Worm (Caenorhabditis elegans) whole organism, young adult: ENCODE measurements around the gene F19G12.1.

Experiments
- B0035.1 ChIP-seq: sonication (generic microtip); optimal IDR thresholded peaks from 2 replicates; lab custom pipeline; 2016; ENCODE audit warnings: missing genetic modification characterization, mild to moderate bottlenecking, missing compliant biosample characterization, missing genotype, missing genetic modification reagents
- B0261.1 ChIP-seq: sonication (generic microtip); optimal IDR thresholded peaks from 2 replicates; lab custom pipeline; 2016; ENCODE audit warnings: mild to moderate bottlenecking, missing genetic modification characterization, moderate library complexity, missing compliant biosample characterization
- C06A6.2 ChIP-seq: fragments of 200-800 bp; sonication (Bioruptor generic); conservative IDR thresholded peaks from 2 replicates; pipeline ENCODE4 v1.3.6; 2022; ENCODE audit warnings: missing genetic modification characterization, missing compliant biosample characterization
- C17E4.6 ChIP-seq: fragments of 200-800 bp; sonication (Bioruptor generic); IDR thresholded peaks from 2 replicates; pipeline ENCODE4 v1.3.6; 2022; ENCODE audit warnings: missing genetic modification reagents, missing genetic modification characterization, missing compliant biosample characterization
- F10E7.11 ChIP-seq: sonication (generic microtip); optimal IDR thresholded peaks from 2 replicates; lab custom pipeline; 2017; ENCODE audit warnings: mild to moderate bottlenecking, missing genetic modification characterization, moderate library complexity, missing compliant biosample characterization
- F39B2.1 ChIP-seq: fragments of 200-800 bp; sonication (Bioruptor generic); IDR thresholded peaks from 2 replicates; pipeline ENCODE4 v1.3.6; 2022; ENCODE audit warnings: missing genetic modification reagents, missing genetic modification characterization, missing compliant biosample characterization
- F57C9.4 ChIP-seq: sonication (generic microtip); optimal IDR thresholded peaks from 2 replicates; lab custom pipeline; 2017; ENCODE audit warnings: mild to moderate bottlenecking, missing genetic modification characterization, missing compliant biosample characterization
- K11D2.4 ChIP-seq: fragments of 200-800 bp; sonication (Bioruptor generic); IDR thresholded peaks from 2 replicates; pipeline ENCODE4 v1.3.6; 2022; ENCODE audit warnings: missing genetic modification reagents, missing genetic modification characterization, missing compliant biosample characterization
- K12H6.12 ChIP-seq: fragments of 200-800 bp; sonication (Bioruptor generic); optimal IDR thresholded peaks from 2 replicates; lab custom pipeline; 2018; ENCODE audit warnings: mild to moderate bottlenecking, missing genetic modification characterization, missing compliant biosample characterization
- Y56A3A.18 ChIP-seq: fragments of 200-800 bp; sonication (Bioruptor generic); IDR thresholded peaks from 2 replicates; pipeline ENCODE4 v1.3.6; 2022; ENCODE audit warnings: missing genetic modification reagents, missing genetic modification characterization, missing compliant biosample characterization
- Y95B8A.8 ChIP-seq: fragments of 200-800 bp; sonication (Bioruptor generic); IDR thresholded peaks from 2 replicates; pipeline ENCODE4 v1.3.6; 2022; ENCODE audit warnings: missing genetic modification reagents, missing genetic modification characterization, missing compliant biosample characterization
- ZK185.1 ChIP-seq: sonication (generic microtip); optimal IDR thresholded peaks from 2 replicates; lab custom pipeline; 2016; ENCODE audit warnings: mild to moderate bottlenecking, missing genetic modification characterization, missing compliant biosample characterization; ENCODE audit not compliant: poor library complexity, severe bottlenecking
- akir-1 ChIP-seq: fragments of 200-800 bp; sonication (Bioruptor generic); optimal IDR thresholded peaks from 2 replicates; lab custom pipeline; 2018; ENCODE audit warnings: mild to moderate bottlenecking, missing genetic modification characterization, moderate library complexity, missing compliant biosample characterization
- aptf-3 ChIP-seq: fragments of 200-800 bp; sonication (Bioruptor generic); IDR thresholded peaks from 2 replicates; pipeline ENCODE4 v1.3.6; 2022; ENCODE audit warnings: missing genetic modification characterization, missing compliant biosample characterization
- attf-5 ChIP-seq: fragments of 200-800 bp; sonication (Bioruptor generic); optimal IDR thresholded peaks from 2 replicates; lab custom pipeline; 2018; ENCODE audit warnings: mild to moderate bottlenecking, missing genetic modification characterization, missing compliant biosample characterization
- bed-2 ChIP-seq: fragments of 200-800 bp; sonication (Bioruptor generic); IDR thresholded peaks from 2 replicates; pipeline ENCODE4 v1.3.6; 2022; ENCODE audit warnings: missing genetic modification reagents, missing genetic modification characterization, missing compliant biosample characterization
- ceh-100 ChIP-seq: fragments of 200-800 bp; sonication (Bioruptor generic); IDR thresholded peaks from 2 replicates; pipeline ENCODE4 v1.3.6; 2022; ENCODE audit warnings: missing genetic modification reagents, missing genetic modification characterization, missing compliant biosample characterization
- ceh-27 ChIP-seq: fragments of 200-800 bp; sonication (Bioruptor generic); optimal IDR thresholded peaks from 2 replicates; lab custom pipeline; 2018; ENCODE audit warnings: mild to moderate bottlenecking, missing genetic modification characterization, moderate library complexity, missing compliant biosample characterization
- ceh-58 ChIP-seq: fragments of 200-800 bp; sonication (Bioruptor generic); IDR thresholded peaks from 2 replicates; pipeline ENCODE4 v1.3.6; 2022; ENCODE audit warnings: missing genetic modification characterization, missing compliant biosample characterization
- chd-7 ChIP-seq: sonication (generic microtip); optimal IDR thresholded peaks from 2 replicates; lab custom pipeline; 2016; ENCODE audit warnings: mild to moderate bottlenecking, missing genetic modification characterization, moderate library complexity, missing compliant biosample characterization
- die-1 ChIP-seq: sonication (generic microtip); optimal IDR thresholded peaks from 2 replicates; lab custom pipeline; 2016; ENCODE audit warnings: missing genotype, mild to moderate bottlenecking, missing genetic modification characterization, missing compliant biosample characterization
- dox-1 ChIP-seq: fragments of 200-800 bp; sonication (Bioruptor generic); IDR thresholded peaks from 2 replicates; pipeline ENCODE4 v1.3.6; 2022; ENCODE audit warnings: missing genetic modification reagents, missing genetic modification characterization, missing compliant biosample characterization
- dpff-1 ChIP-seq: sonication (generic microtip); optimal IDR thresholded peaks from 2 replicates; lab custom pipeline; 2017; ENCODE audit warnings: mild to moderate bottlenecking, missing genetic modification characterization, missing compliant biosample characterization
- efl-1 ChIP-seq: fragments of 150-350 bp; optimal IDR thresholded peaks from 2 replicates; lab custom pipeline; 2014; ENCODE audit warnings: missing biosample characterization, missing genetic modification reagents, missing genetic modification characterization
- egl-44 ChIP-seq: fragments of 200-800 bp; sonication (Bioruptor generic); IDR thresholded peaks from 2 replicates; pipeline ENCODE4 v1.3.6; 2022; ENCODE audit warnings: missing genetic modification reagents, missing genetic modification characterization, missing compliant biosample characterization
- fkh-3 ChIP-seq: sonication (generic microtip); optimal IDR thresholded peaks from 2 replicates; lab custom pipeline; 2016; ENCODE audit warnings: mild to moderate bottlenecking, missing genetic modification characterization, missing compliant biosample characterization
- hlh-26 ChIP-seq: fragments of 200-800 bp; sonication (Bioruptor generic); conservative IDR thresholded peaks from 2 replicates; pipeline ENCODE4 v1.3.6; 2022; ENCODE audit warnings: missing genetic modification reagents, missing genetic modification characterization, missing compliant biosample characterization
- hmg-20 ChIP-seq: fragments of 200-800 bp; sonication (Bioruptor generic); IDR thresholded peaks from 2 replicates; pipeline ENCODE4 v1.3.6; 2022; ENCODE audit warnings: missing genetic modification reagents, missing genetic modification characterization, missing compliant biosample characterization
- hsf-1 ChIP-seq: fragments of 200-800 bp; sonication (Bioruptor generic); IDR thresholded peaks from 2 replicates; pipeline ENCODE4 v1.3.6; 2022; ENCODE audit warnings: missing genetic modification reagents, missing genetic modification characterization, missing compliant biosample characterization
- lag-1 ChIP-seq: fragments of 200-800 bp; sonication (Bioruptor generic); IDR thresholded peaks from 2 replicates; pipeline ENCODE4 v1.3.6; 2022; ENCODE audit warnings: missing genetic modification reagents, missing genetic modification characterization, missing compliant biosample characterization
- let-607 ChIP-seq, 2 experiments: fragments of 200-800 bp in 1 of 2; sonication (Bioruptor generic) in 1 of 2; sonication (generic microtip) in 1 of 2; optimal IDR thresholded peaks; 2 replicates each; lab custom pipeline; 2016 to 2018; ENCODE audit warnings: mild to moderate bottlenecking in 2 of 2, missing compliant biosample characterization in 2 of 2, missing genetic modification characterization in 2 of 2, moderate library complexity in 2 of 2, missing genotype in 1 of 2
- lin-54 ChIP-seq: fragments of 200-800 bp; sonication (Bioruptor generic); optimal IDR thresholded peaks from 2 replicates; lab custom pipeline; 2018; ENCODE audit warnings: mild to moderate bottlenecking, missing genetic modification characterization, missing compliant biosample characterization
- lsy-27 ChIP-seq: sonication (generic microtip); optimal IDR thresholded peaks from 2 replicates; lab custom pipeline; 2017; ENCODE audit warnings: missing genetic modification characterization, mild to moderate bottlenecking, missing compliant biosample characterization, antibody characterized with exemption, missing genotype, borderline replicate concordance; ENCODE audit not compliant: insufficient read depth
- madf-8 ChIP-seq: fragments of 200-800 bp; sonication (Bioruptor generic); conservative IDR thresholded peaks from 2 replicates; pipeline ENCODE4 v1.3.6; 2022; ENCODE audit warnings: missing genetic modification reagents, missing genetic modification characterization, missing compliant biosample characterization
- mxl-1 ChIP-seq: sonication (generic microtip); optimal IDR thresholded peaks from 2 replicates; lab custom pipeline; 2016; ENCODE audit warnings: missing genetic modification characterization, missing compliant biosample characterization
- nfyb-1 ChIP-seq: fragments of 200-800 bp; sonication (Bioruptor generic); IDR thresholded peaks from 2 replicates; pipeline ENCODE4 v1.3.6; 2022; ENCODE audit warnings: missing genetic modification reagents, missing genetic modification characterization, missing compliant biosample characterization
- nhr-179 ChIP-seq: sonication (generic microtip); optimal IDR thresholded peaks from 2 replicates; lab custom pipeline; 2016; ENCODE audit warnings: mild to moderate bottlenecking, missing genetic modification characterization, missing compliant biosample characterization
- pbrm-1 ChIP-seq: fragments of 200-800 bp; sonication (Bioruptor generic); IDR thresholded peaks from 2 replicates; pipeline ENCODE4 v1.3.6; 2022; ENCODE audit warnings: missing genetic modification reagents, missing genetic modification characterization, missing compliant biosample characterization
- pha-4 ChIP-seq: fragments of 150-350 bp; sonication (generic microtip); optimal IDR thresholded peaks from 2 replicates; lab custom pipeline; 2014; ENCODE audit warnings: missing biosample characterization, missing genetic modification reagents, missing genetic modification characterization
- sea-2 ChIP-seq: fragments of 200-800 bp; sonication (Bioruptor generic); IDR thresholded peaks from 2 replicates; pipeline ENCODE4 v1.3.6; 2022; ENCODE audit warnings: missing genetic modification characterization, missing compliant biosample characterization
- snpc-1.3 ChIP-seq: sonication (generic microtip); optimal IDR thresholded peaks from 2 replicates; lab custom pipeline; 2017; ENCODE audit warnings: missing genetic modification characterization, mild to moderate bottlenecking, missing compliant biosample characterization, antibody characterized with exemption, moderate library complexity, missing genotype, missing genetic modification reagents; ENCODE audit not compliant: insufficient read depth
- snpc-3.4 ChIP-seq: sonication (generic microtip); optimal IDR thresholded peaks from 2 replicates; lab custom pipeline; 2017; ENCODE audit warnings: missing genetic modification characterization, mild to moderate bottlenecking, missing compliant biosample characterization, antibody characterized with exemption, moderate library complexity, missing genotype, missing genetic modification reagents
- sptf-2 ChIP-seq: fragments of 200-800 bp; sonication (Bioruptor generic); optimal IDR thresholded peaks from 2 replicates; lab custom pipeline; 2018; ENCODE audit warnings: mild to moderate bottlenecking, missing genetic modification characterization, missing compliant biosample characterization
- zfh-2 ChIP-seq: fragments of 200-800 bp; sonication (Bioruptor generic); conservative IDR thresholded peaks from 2 replicates; pipeline ENCODE4 v1.3.6; 2022; ENCODE audit warnings: missing genetic modification reagents, missing genetic modification characterization, missing compliant biosample characterization
- zim-3 ChIP-seq: sonication (generic microtip); optimal IDR thresholded peaks from 2 replicates; lab custom pipeline; 2017; ENCODE audit warnings: mild to moderate bottlenecking, missing genetic modification characterization, moderate library complexity, missing compliant biosample characterization
- ztf-18 ChIP-seq: sonication (generic microtip); optimal IDR thresholded peaks from 2 replicates; lab custom pipeline; 2016; ENCODE audit warnings: missing genotype, mild to moderate bottlenecking, missing genetic modification characterization, missing compliant biosample characterization
- ztf-22 ChIP-seq: fragments of 200-800 bp; sonication (Bioruptor generic); optimal IDR thresholded peaks from 2 replicates; lab custom pipeline; 2018; ENCODE audit warnings: mild to moderate bottlenecking, missing genetic modification characterization, moderate library complexity, missing compliant biosample characterization
- ztf-3 ChIP-seq: fragments of 200-800 bp; sonication (Bioruptor generic); optimal IDR thresholded peaks from 2 replicates; lab custom pipeline; 2018; ENCODE audit warnings: mild to moderate bottlenecking, missing genetic modification characterization, missing compliant biosample characterization

Gene F19G12.1

DNA sequence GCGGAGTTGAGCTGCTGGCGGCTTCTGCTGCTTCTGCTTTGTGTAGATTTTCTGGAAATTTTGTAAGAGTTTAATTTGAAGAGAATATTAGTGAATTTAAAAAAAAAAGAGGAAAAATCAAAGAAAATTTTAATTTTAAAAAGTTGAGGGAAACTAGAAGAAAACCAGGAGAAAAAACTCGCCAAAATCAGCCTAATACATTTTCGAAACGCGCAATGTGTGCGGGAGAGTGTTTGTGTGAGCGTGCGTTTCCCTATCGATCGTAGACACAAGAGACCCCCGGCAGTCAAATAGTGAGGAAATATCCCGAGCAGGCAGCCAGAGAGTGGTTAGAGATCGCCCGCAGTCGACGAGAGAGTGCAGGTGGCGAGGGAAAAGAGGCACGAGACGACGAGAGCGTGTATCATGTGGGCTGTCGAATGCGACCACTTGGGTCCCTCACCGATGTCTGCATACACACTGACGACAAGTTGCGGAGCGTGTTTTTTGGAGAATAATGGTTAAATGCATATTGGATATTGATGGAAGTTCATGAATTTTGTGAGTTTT is 15.9 kb downstream of the F19G12.1 start, which contains the start of gene zfp-3 (continued):
- TF ChIP-seq Y56A3A.18 (GFP tag; lab: Robert Waterston, UW): 0 out of 2 replicates have a peak, but pooled peaks have one; percentile 50
- TF ChIP-seq nhr-179 (tag; lab: Kevin White, UChicago): no peak
- no peak for TF ChIP-seq hsf-1 (GFP tag; lab: Robert Waterston, UW)
- no peak for TF ChIP-seq efl-1 (GFP tag; lab: Kevin White, UChicago)
- peak; percentile 65 for TF ChIP-seq lin-54 (GFP tag; lab: Kevin White, UChicago)
- no peak for TF ChIP-seq aptf-3 (GFP tag; lab: Robert Waterston, UW)
- TF ChIP-seq chd-7 (tag; lab: Kevin White, UChicago): peak; percentile 76
- no peak for TF ChIP-seq snpc-3.4
- TF ChIP-seq egl-44 (GFP tag; lab: Robert Waterston, UW): peak; percentile 83
- TF ChIP-seq nfyb-1 (GFP tag; lab: Robert Waterston, UW): peak; percentile 84
- peak; percentile 65 for TF ChIP-seq B0035.1 (tag; lab: Kevin White, UChicago)
- TF ChIP-seq hmg-20: peak; percentile 53; the same call in 1 of the 2 replicates
- TF ChIP-seq lsy-27 (tag; lab: Kevin White, UChicago): no peak
- TF ChIP-seq F57C9.4 (tag; lab: Kevin White, UChicago): no peak
- no peak for TF ChIP-seq F39B2.1 (GFP tag; lab: Robert Waterston, UW)
- peak; percentile 87 for TF ChIP-seq ZK185.1 (tag; lab: Kevin White, UChicago)
- TF ChIP-seq ceh-58 (GFP tag; lab: Robert Waterston, UW): no peak
- no peak for TF ChIP-seq bed-2 (GFP tag; lab: Robert Waterston, UW)
- no peak for TF ChIP-seq ztf-3 (GFP tag; lab: Kevin White, UChicago)
- TF ChIP-seq pbrm-1 (GFP tag; lab: Robert Waterston, UW): peak; percentile 90
- TF ChIP-seq fkh-3 (tag; lab: Kevin White, UChicago): no peak
- peak; percentile 61 for TF ChIP-seq ztf-22 (GFP tag; lab: Kevin White, UChicago)
- TF ChIP-seq let-607 (tag; optimal IDR thresholded peaks at IDR 0.05; lab: Kevin White, UChicago): peak in 1 of 2 experiments; percentile 64
- TF ChIP-seq lag-1 (GFP tag; lab: Robert Waterston, UW): no peak
- peak; percentile 95 for TF ChIP-seq ceh-27
- no peak for TF ChIP-seq dpff-1 (tag; lab: Kevin White, UChicago)
- no peak for TF ChIP-seq snpc-1.3 (tag; lab: Kevin White, UChicago)
- peak; percentile 97 for TF ChIP-seq zfh-2 (GFP tag; lab: Robert Waterston, UW)
- peak; percentile 89 for TF ChIP-seq K11D2.4
- TF ChIP-seq B0261.1: no peak
- TF ChIP-seq die-1: peak; percentile 11
- no peak for TF ChIP-seq zim-3 (tag; lab: Kevin White, UChicago)
- peak; percentile 39 for TF ChIP-seq ztf-18
- TF ChIP-seq attf-5 (GFP tag; lab: Kevin White, UChicago): peak; percentile 96
- no peak for TF ChIP-seq F10E7.11
- TF ChIP-seq hlh-26 (GFP tag; lab: Robert Waterston, UW): no peak
- peak; percentile 47; the same call in 1 of the 2 replicates for TF ChIP-seq sea-2 (GFP tag; lab: Robert Waterston, UW)
- TF ChIP-seq ceh-100 (GFP tag; lab: Robert Waterston, UW): no peak
- TF ChIP-seq madf-8 (GFP tag; lab: Robert Waterston, UW): no peak
- no peak for TF ChIP-seq sptf-2 (GFP tag; lab: Kevin White, UChicago)
- peak; percentile 91 for TF ChIP-seq C06A6.2 (GFP tag; lab: Robert Waterston, UW)
- TF ChIP-seq pha-4 (tag; lab: Kevin White, UChicago): peak; percentile 84
- peak; percentile 76 for TF ChIP-seq akir-1 (GFP tag; lab: Kevin White, UChicago)
- TF ChIP-seq mxl-1: no peak
- TF ChIP-seq Y95B8A.8: no peak
- TF ChIP-seq C17E4.6 (GFP tag; lab: Robert Waterston, UW): no peak
- peak; percentile 91 for TF ChIP-seq K12H6.12 (tag; lab: Kevin White, UChicago)
- peak; percentile 85 for TF ChIP-seq dox-1 (GFP tag; lab: Robert Waterston, UW)
